Fruit fly (Drosophila melanogaster) whole organism, wandering third instar larva: ENCODE data around the gene Ucp4A.
A peak's percentile ranks its signal among the peaks of the same experiment; 100 is the strongest.

Experiments
- Abd-B ChIP-seq: fragments of >200 bp; optimal IDR thresholded peaks from 2 replicates; lab custom pipeline; 2017; ENCODE audit warnings: missing biosample characterization, missing genetic modification characterization
- CG32264 ChIP-seq: fragments of 200-800 bp; sonication (Bioruptor generic); optimal IDR thresholded peaks from 2 replicates; lab custom pipeline; 2016; ENCODE audit warnings: missing biosample characterization, missing genetic modification characterization
- CG9705 ChIP-seq: fragments of 200-800 bp; sonication (Bioruptor generic); optimal IDR thresholded peaks from 2 replicates; lab custom pipeline; 2018; ENCODE audit warnings: missing biosample characterization, mild to moderate bottlenecking, missing genetic modification characterization
- CrebA ChIP-seq: fragments of 200-800 bp; sonication (Bioruptor generic); optimal IDR thresholded peaks from 2 replicates; lab custom pipeline; 2016; ENCODE audit warnings: missing biosample characterization, mild to moderate bottlenecking, missing genetic modification characterization, borderline replicate concordance
- Dfd ChIP-seq: fragments of >200 bp; optimal IDR thresholded peaks from 2 replicates; lab custom pipeline; 2017; ENCODE audit warnings: missing biosample characterization, missing genetic modification characterization
- Dif ChIP-seq: fragments of 200-275, 200-300 bp; sonication (Bioruptor generic); optimal IDR thresholded peaks from 2 replicates; lab custom pipeline; 2018; ENCODE audit warnings: missing biosample characterization, missing genetic modification characterization; ENCODE audit not compliant: partially characterized antibody
- GATAd ChIP-seq: sonication (Bioruptor generic); optimal IDR thresholded peaks from 2 replicates; lab custom pipeline; 2016; ENCODE audit warnings: missing biosample characterization, missing genetic modification characterization
- HLH106 ChIP-seq: fragments of 200-800 bp; optimal IDR thresholded peaks from 3 replicates; lab custom pipeline; 2019; ENCODE audit warnings: missing biosample characterization, mild to moderate bottlenecking, missing genetic modification characterization, moderate library complexity
- Hnf4 ChIP-seq: fragments of 200-800 bp; sonication (Bioruptor generic); optimal IDR thresholded peaks from 2 replicates; lab custom pipeline; 2016; ENCODE audit warnings: missing biosample characterization, mild to moderate bottlenecking, missing genetic modification characterization
- Hr78 ChIP-seq: fragments of >200 bp; optimal IDR thresholded peaks from 2 replicates; lab custom pipeline; 2017; ENCODE audit warnings: missing biosample characterization, missing genetic modification characterization
- Hr83 ChIP-seq: fragments of 200-300 bp; sonication (Bioruptor generic); optimal IDR thresholded peaks from 2 replicates; lab custom pipeline; 2016; ENCODE audit warnings: missing biosample characterization, mild to moderate bottlenecking, missing genetic modification characterization, moderate library complexity; ENCODE audit not compliant: poor library complexity, severe bottlenecking
- Jra ChIP-seq: sonication (Bioruptor generic); optimal IDR thresholded peaks from 2 replicates; lab custom pipeline; 2016; ENCODE audit warnings: missing biosample characterization, missing genetic modification characterization
- Mio ChIP-seq: sonication (Bioruptor generic); optimal IDR thresholded peaks from 2 replicates; lab custom pipeline; 2016; ENCODE audit warnings: missing biosample characterization, missing genetic modification characterization
- Myc ChIP-seq: fragments of >200 bp; optimal IDR thresholded peaks from 2 replicates; lab custom pipeline; 2017
- N ChIP-seq: fragments of >200 bp; optimal IDR thresholded peaks from 2 replicates; lab custom pipeline; 2018; ENCODE audit warnings: missing biosample characterization, missing external identifiers, missing genetic modification characterization
- OdsH ChIP-seq: fragments of 200-800 bp; sonication (Bioruptor generic); optimal IDR thresholded peaks from 2 replicates; lab custom pipeline; 2016; ENCODE audit warnings: missing biosample characterization, mild to moderate bottlenecking, missing genetic modification characterization
- Rel ChIP-seq, 2 experiments: fragments of 200-800 bp; sonication (Bioruptor generic) in 1 of 2; optimal IDR thresholded peaks; 2 replicates in 1 of 2; 3 replicates in 1 of 2; lab custom pipeline; 2016 to 2019; ENCODE audit warnings: mild to moderate bottlenecking in 2 of 2, missing biosample characterization in 2 of 2, missing genetic modification characterization in 2 of 2, moderate library complexity in 1 of 2
- Sp1 ChIP-seq: fragments of 200-800 bp; sonication (Bioruptor generic); optimal IDR thresholded peaks from 3 replicates; lab custom pipeline; 2019; ENCODE audit warnings: missing biosample characterization, mild to moderate bottlenecking, missing genetic modification characterization, moderate library complexity
- Vsx2 ChIP-seq: fragments of 200-300, 225-300 bp; sonication (Bioruptor generic); optimal IDR thresholded peaks from 2 replicates; lab custom pipeline; 2018; ENCODE audit warnings: missing biosample characterization, missing genetic modification characterization; ENCODE audit not compliant: partially characterized antibody
- br ChIP-seq: fragments of 200-800 bp; sonication (Bioruptor generic); optimal IDR thresholded peaks from 2 replicates; lab custom pipeline; 2016; ENCODE audit warnings: missing biosample characterization, missing genetic modification characterization
- brk ChIP-seq: fragments of 200-800 bp; sonication (Bioruptor generic); optimal IDR thresholded peaks from 2 replicates; lab custom pipeline; 2016; ENCODE audit warnings: missing biosample characterization, mild to moderate bottlenecking, missing genetic modification characterization
- dl ChIP-seq, 2 experiments: fragments of 175-275, 200-275 bp in 1 of 2; fragments of 200-275 bp in 1 of 2; sonication (Bioruptor generic); optimal IDR thresholded peaks; lab custom pipeline; 2018; ENCODE audit warnings: mild to moderate bottlenecking in 2 of 2, missing biosample characterization in 2 of 2, missing genetic modification characterization in 2 of 2, moderate library complexity in 2 of 2; ENCODE audit not compliant: partially characterized antibody in 2 of 2, insufficient read depth in 1 of 2
- dmrt93B ChIP-seq: fragments of 200-800 bp; sonication (Bioruptor generic); optimal IDR thresholded peaks from 2 replicates; lab custom pipeline; 2018; ENCODE audit warnings: missing biosample characterization, mild to moderate bottlenecking, missing genetic modification characterization
- dsf ChIP-seq: sonication (Bioruptor generic); optimal IDR thresholded peaks from 2 replicates; lab custom pipeline; 2016; ENCODE audit warnings: missing biosample characterization, missing genetic modification characterization, borderline replicate concordance
- ey ChIP-seq: fragments of 200-800 bp; sonication (Bioruptor generic); optimal IDR thresholded peaks from 2 replicates; lab custom pipeline; 2016; ENCODE audit warnings: missing biosample characterization, missing genetic modification characterization
- foxo ChIP-seq, 2 experiments: fragments of 200-800 bp; sonication (Bioruptor generic); optimal IDR thresholded peaks; 2 replicates in 1 of 2; 3 replicates in 1 of 2; lab custom pipeline; 2016 to 2017; ENCODE audit warnings: missing biosample characterization in 2 of 2, missing genetic modification characterization in 2 of 2
- fru ChIP-seq: fragments of 200-800 bp; sonication (Bioruptor generic); optimal IDR thresholded peaks from 3 replicates; lab custom pipeline; 2016; ENCODE audit warnings: missing biosample characterization, mild to moderate bottlenecking, missing genetic modification characterization
- h ChIP-seq: fragments of 200-800 bp; sonication (Bioruptor generic); optimal IDR thresholded peaks from 3 replicates; lab custom pipeline; 2016; ENCODE audit warnings: missing biosample characterization, mild to moderate bottlenecking, missing genetic modification characterization
- jim ChIP-seq: fragments of 175-275, 200-325 bp; sonication (Bioruptor generic); optimal IDR thresholded peaks from 2 replicates; lab custom pipeline; 2016; ENCODE audit warnings: missing biosample characterization, mild to moderate bottlenecking, missing genetic modification characterization
- lola ChIP-seq: fragments of >200 bp; optimal IDR thresholded peaks from 2 replicates; lab custom pipeline; 2017; ENCODE audit warnings: missing biosample characterization, missing genetic modification characterization
- pan ChIP-seq: fragments of >200 bp; optimal IDR thresholded peaks from 2 replicates; lab custom pipeline; 2017
- psq ChIP-seq: fragments of 200-800 bp; sonication (Bioruptor generic); optimal IDR thresholded peaks from 3 replicates; lab custom pipeline; 2017; ENCODE audit warnings: missing biosample characterization, mild to moderate bottlenecking, missing genetic modification characterization, moderate library complexity
- rgr ChIP-seq: fragments of 200-800 bp; sonication (Bioruptor generic); optimal IDR thresholded peaks from 3 replicates; lab custom pipeline; 2016; ENCODE audit warnings: missing biosample characterization, mild to moderate bottlenecking, missing genetic modification characterization
- sage ChIP-seq: fragments of 200-800 bp; sonication (Bioruptor generic); optimal IDR thresholded peaks from 2 replicates; lab custom pipeline; 2016; ENCODE audit warnings: missing biosample characterization, mild to moderate bottlenecking, missing genetic modification characterization
- sv ChIP-seq: fragments of 200-800 bp; sonication (Bioruptor generic); optimal IDR thresholded peaks from 3 replicates; lab custom pipeline; 2016; ENCODE audit warnings: missing biosample characterization, missing genetic modification characterization
- tai ChIP-seq: sonication (Bioruptor generic); optimal IDR thresholded peaks from 2 replicates; lab custom pipeline; 2016; ENCODE audit warnings: missing biosample characterization, missing genetic modification characterization
- usp ChIP-seq: fragments of >200 bp; optimal IDR thresholded peaks from 2 replicates; lab custom pipeline; 2017; ENCODE audit warnings: missing biosample characterization, missing genetic modification characterization
- woc ChIP-seq: sonication (Bioruptor generic); optimal IDR thresholded peaks from 2 replicates; lab custom pipeline; 2016; ENCODE audit warnings: missing biosample characterization, mild to moderate bottlenecking, missing genetic modification characterization

The Ucp4A gene

dm6 chrX:17860711-17861110 is 16.0 kb downstream of the Ucp4A start, which contains the start of the genes Arp8 and CG6769:
TSS of gene Arp8 (minus strand) at chrX:17860800.
TSS of gene CG6769 (plus strand) at chrX:17861002.
- TF ChIP-seq dsf (GFP tag; lab: Kevin White, UChicago): no peak
- peak; percentile 48 for TF ChIP-seq HLH106 (tag; lab: Kevin White, UChicago)
- TF ChIP-seq Hr78 (GFP tag; lab: Kevin White, UChicago): no peak
- TF ChIP-seq br (GFP tag; lab: Kevin White, UChicago): no peak
- no peak for TF ChIP-seq CrebA (GFP tag; lab: Kevin White, UChicago)
- TF ChIP-seq fru (GFP tag; lab: Kevin White, UChicago): peak; percentile 10
- no peak for TF ChIP-seq N
- no peak for TF ChIP-seq sv (GFP tag; lab: Kevin White, UChicago)
- peak; percentile 0 for TF ChIP-seq Myc (lab: Kevin White, UChicago)
- TF ChIP-seq Dif (GFP tag; lab: Kevin White, UChicago): no peak
- TF ChIP-seq woc (GFP tag; lab: Kevin White, UChicago): peak; percentile 15
- TF ChIP-seq dl (GFP tag; optimal IDR thresholded peaks at IDR 0.05; lab: Kevin White, UChicago; ENCODE audit: insufficient read depth in 1 of 2, partially characterized antibody in 2 of 2): no peak
- TF ChIP-seq foxo (GFP tag; optimal IDR thresholded peaks at IDR 0.05; lab: Kevin White, UChicago): peak in 1 of 2 experiments; percentile 39
- TF ChIP-seq pan (lab: Kevin White, UChicago): no peak
- peak; percentile 48 for TF ChIP-seq h
- no peak for TF ChIP-seq brk
- TF ChIP-seq tai (GFP tag; lab: Kevin White, UChicago): no peak
- TF ChIP-seq Vsx2 (GFP tag; lab: Kevin White, UChicago): no peak
- no peak for TF ChIP-seq Mio (GFP tag; lab: Kevin White, UChicago)
- TF ChIP-seq CG32264 (GFP tag; lab: Kevin White, UChicago): no peak
- TF ChIP-seq Jra (GFP tag; lab: Kevin White, UChicago): no peak
- TF ChIP-seq ey (GFP tag; lab: Kevin White, UChicago): peak; percentile 27
- TF ChIP-seq Hr83 (GFP tag; lab: Kevin White, UChicago): no peak
- TF ChIP-seq psq (GFP tag; lab: Kevin White, UChicago): no peak
- no peak for TF ChIP-seq Rel (GFP tag; optimal IDR thresholded peaks at IDR 0.05; lab: Kevin White, UChicago)
- TF ChIP-seq Rel (tag; optimal IDR thresholded peaks at IDR 0.05; lab: Kevin White, UChicago): peak; percentile 25
- TF ChIP-seq GATAd (GFP tag; lab: Kevin White, UChicago): no peak
- TF ChIP-seq OdsH (GFP tag; lab: Kevin White, UChicago): peak; percentile 15
- no peak for TF ChIP-seq sage
- no peak for TF ChIP-seq Dfd
- no peak for TF ChIP-seq lola (GFP tag; lab: Kevin White, UChicago)
- no peak for TF ChIP-seq usp
- no peak for TF ChIP-seq Abd-B (GFP tag; lab: Kevin White, UChicago)
- TF ChIP-seq Hnf4 (GFP tag; lab: Kevin White, UChicago): peak; percentile 28
- TF ChIP-seq CG9705 (GFP tag; lab: Kevin White, UChicago): no peak
- TF ChIP-seq rgr (GFP tag; lab: Kevin White, UChicago): peak; percentile 32
- TF ChIP-seq dmrt93B (GFP tag; lab: Kevin White, UChicago): no peak
- TF ChIP-seq jim: no peak
- peak; percentile 34 for TF ChIP-seq Sp1

dm6 chrX:17865103-17865502 is 20.4 kb downstream of the Ucp4A start:
- no peak for TF ChIP-seq lola (GFP tag; lab: Kevin White, UChicago)
- TF ChIP-seq usp: no peak
- no peak for TF ChIP-seq Hr83 (GFP tag; lab: Kevin White, UChicago)
- TF ChIP-seq rgr (GFP tag; lab: Kevin White, UChicago): no peak
- no peak for TF ChIP-seq GATAd (GFP tag; lab: Kevin White, UChicago)
- no peak for TF ChIP-seq Dfd
- TF ChIP-seq brk: no peak
- no peak for TF ChIP-seq psq (GFP tag; lab: Kevin White, UChicago)
- TF ChIP-seq h: no peak
- TF ChIP-seq OdsH (GFP tag; lab: Kevin White, UChicago): no peak
- no peak for TF ChIP-seq Hr78 (GFP tag; lab: Kevin White, UChicago)
- TF ChIP-seq sage: no peak
- no peak for TF ChIP-seq Myc (lab: Kevin White, UChicago)
- TF ChIP-seq CG32264 (GFP tag; lab: Kevin White, UChicago): no peak
